Worm (Caenorhabditis elegans): Measurements from ENCODE around the gene K01A6.4.

DNA sequence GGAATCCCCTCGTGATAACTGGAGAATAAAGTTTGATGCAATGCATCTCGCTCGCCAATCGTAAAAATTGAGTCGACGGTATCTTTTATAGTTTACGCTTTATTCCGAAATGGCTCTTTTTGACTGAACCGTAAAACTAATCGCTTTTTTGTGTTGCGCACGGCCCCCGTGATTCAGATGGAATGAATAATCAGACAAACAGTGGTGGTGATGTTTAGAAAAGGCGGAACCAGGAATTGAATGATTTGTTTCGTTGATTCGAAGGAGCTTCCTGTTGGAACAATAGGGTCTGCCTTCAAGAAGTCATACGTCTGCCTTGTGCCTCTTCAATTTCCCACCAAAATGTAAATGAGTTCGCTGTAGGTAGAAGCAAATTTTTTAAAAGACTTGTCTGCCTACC lies 14.2 kb upstream of the K01A6.4 start, which contains the start of gene scl-18:
- TF ChIP-seq unc-62 (GFP tag; optimal IDR thresholded peaks at IDR 0.05), result no peak
- TF ChIP-seq sem-2 (GFP tag; optimal IDR thresholded peaks at IDR 0.05), result no peak
- no peak for TF ChIP-seq nhr-2 (tag; optimal IDR thresholded peaks at IDR 0.05)
- TF ChIP-seq ztf-11 (tag; optimal IDR thresholded peaks at IDR 0.05), result no peak
- no peak for TF ChIP-seq sptf-1 (tag; optimal IDR thresholded peaks at IDR 0.05)
- TF ChIP-seq blmp-1 (tag; optimal IDR thresholded peaks at IDR 0.05), result no peak
- TF ChIP-seq nhr-76 (tag; optimal IDR thresholded peaks at IDR 0.05), result no peak
- no peak for TF ChIP-seq nhr-12 (tag; optimal IDR thresholded peaks at IDR 0.05)
- TF ChIP-seq nhr-237 (tag; optimal IDR thresholded peaks at IDR 0.05), result no peak
